Worm (Caenorhabditis elegans) whole organism, L1 larva: Measurements from ENCODE around the gene F38H4.3.

Experiments used
- C16A3.4 ChIP-seq: fragments of 150-350 bp; optimal IDR thresholded peaks from 2 replicates; lab custom pipeline; 2014; ENCODE audit warnings: missing biosample characterization, missing genetic modification characterization
- blmp-1 ChIP-seq: fragments of 150-350 bp; optimal IDR thresholded peaks from 2 replicates; lab custom pipeline; 2014; ENCODE audit warnings: missing biosample characterization, missing genetic modification characterization
- ces-1 ChIP-seq: fragments of 150-350 bp; optimal IDR thresholded peaks from 2 replicates; lab custom pipeline; 2014; ENCODE audit warnings: missing biosample characterization, missing genetic modification reagents, missing genetic modification characterization
- fos-1 ChIP-seq: fragments of 150-350 bp; optimal IDR thresholded peaks from 2 replicates; lab custom pipeline; 2014; ENCODE audit warnings: missing biosample characterization, missing genetic modification characterization
- jun-1 ChIP-seq: fragments of 150-350 bp; optimal IDR thresholded peaks from 2 replicates; lab custom pipeline; 2014; ENCODE audit warnings: missing biosample characterization, missing genetic modification reagents, missing genetic modification characterization
- mep-1 ChIP-seq: fragments of 150-350 bp; optimal IDR thresholded peaks from 2 replicates; lab custom pipeline; 2014; ENCODE audit warnings: missing biosample characterization, missing genetic modification characterization
- nhr-77 ChIP-seq: fragments of 150-350 bp; optimal IDR thresholded peaks from 2 replicates; lab custom pipeline; 2014; ENCODE audit warnings: missing biosample characterization, missing genetic modification characterization
- snpc-4 ChIP-seq: fragments of 150-350 bp; optimal IDR thresholded peaks from 2 replicates; lab custom pipeline; 2014; ENCODE audit warnings: missing biosample characterization, missing genetic modification characterization
- unc-30 ChIP-seq: sonication (generic microtip); optimal IDR thresholded peaks from 2 replicates; lab custom pipeline; 2017; ENCODE audit warnings: missing biosample characterization, missing genetic modification characterization
- ztf-11 ChIP-seq, 2 experiments: sonication (generic microtip); optimal IDR thresholded peaks; 2 replicates each; lab custom pipeline; 2016 to 2017; ENCODE audit warnings: missing genetic modification characterization in 2 of 2, missing biosample characterization in 1 of 2, missing compliant biosample characterization in 1 of 2
- ztf-4 ChIP-seq: fragments of 150-350 bp; optimal IDR thresholded peaks from 2 replicates; lab custom pipeline; 2014; ENCODE audit warnings: missing biosample characterization, missing genetic modification characterization

DNA sequence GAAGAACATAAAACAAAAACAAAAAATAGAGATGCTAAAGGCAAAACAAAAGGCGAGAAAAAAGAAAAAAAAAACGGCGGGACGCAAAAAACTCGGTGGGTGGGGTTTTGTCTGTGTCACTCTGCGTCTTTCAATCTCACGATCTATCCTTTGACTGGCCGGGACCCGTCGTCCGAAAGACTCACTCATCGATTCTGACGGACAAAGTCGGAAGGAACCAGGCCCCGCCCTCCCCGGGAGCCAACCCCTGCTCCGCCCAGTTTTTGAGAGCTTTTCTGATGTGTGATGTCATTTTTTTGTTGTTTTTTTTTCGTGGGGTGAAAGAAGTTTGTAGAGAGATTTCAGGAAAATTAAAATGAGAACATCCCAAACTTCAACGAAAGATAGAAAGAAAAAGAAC lies 49.1 kb upstream of the F38H4.3 start:
- no peak for TF ChIP-seq blmp-1 (tag; lab: Kevin White, UChicago)
- TF ChIP-seq ces-1: no peak
- TF ChIP-seq jun-1: no peak
- TF ChIP-seq unc-30 (tag; lab: Kevin White, UChicago): no peak
- TF ChIP-seq fos-1 (tag; lab: Kevin White, UChicago): no peak
- no peak for TF ChIP-seq nhr-77 (tag; lab: Kevin White, UChicago)
- TF ChIP-seq mep-1 (tag; lab: Kevin White, UChicago): no peak
- TF ChIP-seq snpc-4 (tag; lab: Kevin White, UChicago): no peak
- no peak for TF ChIP-seq ztf-11 (tag; optimal IDR thresholded peaks at IDR 0.05; lab: Kevin White, UChicago)
- no peak for TF ChIP-seq C16A3.4 (tag; lab: Kevin White, UChicago)
- no peak for TF ChIP-seq ztf-4 (tag; lab: Kevin White, UChicago)
